Fruit fly (Drosophila melanogaster) whole organism, embryonic: ENCODE data around the gene Sirup.

Experiments
- Abd-B ChIP-seq: fragments of 200-800 bp; sonication (Bioruptor generic); optimal IDR thresholded peaks from 2 replicates; lab custom pipeline; 2018; ENCODE audit warnings: missing biosample characterization, mild to moderate bottlenecking, missing genetic modification characterization, moderate library complexity
- Awh ChIP-seq: fragments of 200-800 bp; sonication (Bioruptor generic); IDR thresholded peaks from 2 replicates; pipeline ENCODE4, ENCODE4 v1.3.6; 2022; ENCODE audit warnings: missing biosample characterization, missing genetic modification characterization
- CG12236 ChIP-seq: fragments of 200-800 bp; sonication (Bioruptor generic); optimal IDR thresholded peaks from 2 replicates; lab custom pipeline; 2016; ENCODE audit warnings: missing biosample characterization, missing genetic modification characterization
- CG14860 ChIP-seq: fragments of 200-800 bp; sonication (Bioruptor generic); IDR thresholded peaks from 3 replicates; pipeline ENCODE4 v1.3.6; 2022; ENCODE audit warnings: missing biosample characterization, missing genetic modification characterization; ENCODE audit not compliant: partially characterized antibody
- CG16779 ChIP-seq: fragments of 200-800 bp; sonication (Bioruptor generic); IDR thresholded peaks from 2 replicates; pipeline ENCODE4 v1.3.6; 2022; ENCODE audit warnings: missing biosample characterization, missing genetic modification characterization
- CG16863 ChIP-seq: fragments of 200-800 bp; sonication (Bioruptor generic); optimal IDR thresholded peaks from 3 replicates; lab custom pipeline; 2016; ENCODE audit warnings: missing biosample characterization, missing genetic modification characterization
- CG17328 ChIP-seq: fragments of 200-800 bp; sonication (Bioruptor generic); IDR thresholded peaks from 2 replicates; pipeline ENCODE4 v1.3.6; 2022; ENCODE audit warnings: missing biosample characterization, missing genetic modification characterization
- CG17612 ChIP-seq: fragments of 200-800 bp; sonication (Bioruptor generic); IDR thresholded peaks from 2 replicates; pipeline ENCODE4 v1.3.6; 2022; ENCODE audit warnings: missing biosample characterization, missing genetic modification characterization
- CG32532 ChIP-seq: fragments of 200-800 bp; sonication (Bioruptor generic); IDR thresholded peaks from 2 replicates; pipeline ENCODE4 v1.3.6; 2022; ENCODE audit warnings: missing biosample characterization, missing genetic modification characterization
- CG3281 ChIP-seq: fragments of 200-800 bp; sonication (Bioruptor generic); optimal IDR thresholded peaks from 3 replicates; lab custom pipeline; 2017; ENCODE audit warnings: missing biosample characterization, mild to moderate bottlenecking, missing genetic modification characterization
- CG3726 ChIP-seq: fragments of 200-800 bp; sonication (Bioruptor generic); IDR thresholded peaks from 3 replicates; pipeline ENCODE4, ENCODE4 v1.3.6; 2022; ENCODE audit warnings: missing biosample characterization, missing genetic modification characterization
- CG3995 ChIP-seq: fragments of 200-800 bp; sonication (Bioruptor generic); optimal IDR thresholded peaks from 3 replicates; lab custom pipeline; 2016; ENCODE audit warnings: missing biosample characterization, missing genetic modification characterization
- CG6813 ChIP-seq: fragments of 200-800 bp; sonication (Bioruptor generic); optimal IDR thresholded peaks from 2 replicates; lab custom pipeline; 2017; ENCODE audit warnings: missing biosample characterization, missing genetic modification characterization, mild to moderate bottlenecking, moderate library complexity, missing genetic modification reagents
- CG7271 ChIP-seq: fragments of 200-800 bp; sonication (Bioruptor generic); optimal IDR thresholded peaks from 2 replicates; lab custom pipeline; 2018; ENCODE audit warnings: missing biosample characterization, mild to moderate bottlenecking, missing genetic modification characterization, moderate library complexity
- CG8388 ChIP-seq: fragments of 200-800 bp; sonication (Bioruptor generic); optimal IDR thresholded peaks from 2 replicates; lab custom pipeline; 2019; ENCODE audit warnings: missing biosample characterization, mild to moderate bottlenecking, missing genetic modification characterization, moderate library complexity
- CG8765 ChIP-seq: fragments of 200-800 bp; sonication (Bioruptor generic); IDR thresholded peaks from 2 replicates; pipeline ENCODE4 v1.3.6; 2022; ENCODE audit warnings: missing biosample characterization, missing genetic modification characterization
- CG9797 ChIP-seq: fragments of 200-800 bp; sonication (Bioruptor generic); optimal IDR thresholded peaks from 3 replicates; lab custom pipeline; 2018; ENCODE audit warnings: missing biosample characterization, mild to moderate bottlenecking, missing genetic modification characterization
- CHES-1-like ChIP-seq: fragments of 200-800 bp; sonication (Bioruptor generic); optimal IDR thresholded peaks from 2 replicates; lab custom pipeline; 2016; ENCODE audit warnings: missing biosample characterization, missing genetic modification characterization
- Deaf1 ChIP-seq: fragments of 200-800 bp; optimal IDR thresholded peaks from 3 replicates; lab custom pipeline; 2019; ENCODE audit warnings: missing biosample characterization, mild to moderate bottlenecking, missing genetic modification characterization, moderate library complexity
- Dll ChIP-seq: fragments of 200-800 bp; sonication (Bioruptor generic); IDR thresholded peaks from 4 replicates; pipeline ENCODE4 v1.3.6; 2022; ENCODE audit warnings: missing biosample characterization, missing genetic modification characterization; ENCODE audit not compliant: partially characterized antibody
- Dp ChIP-seq: fragments of 200-800 bp; sonication (Bioruptor generic); optimal IDR thresholded peaks from 2 replicates; lab custom pipeline; 2018; ENCODE audit warnings: missing biosample characterization, mild to moderate bottlenecking, missing genetic modification characterization, moderate library complexity
- ERR ChIP-seq: fragments of 200-800 bp; sonication (Bioruptor generic); optimal IDR thresholded peaks from 2 replicates; lab custom pipeline; 2016; ENCODE audit warnings: missing biosample characterization, missing genetic modification characterization
- Ets97D ChIP-seq: fragments of 200-800 bp; sonication (Bioruptor generic); optimal IDR thresholded peaks from 3 replicates; lab custom pipeline; 2016; ENCODE audit warnings: missing biosample characterization, missing genetic modification characterization
- HLHmδ ChIP-seq: fragments of 200-800 bp; sonication (Bioruptor generic); optimal IDR thresholded peaks from 2 replicates; lab custom pipeline; 2018; ENCODE audit warnings: missing biosample characterization, mild to moderate bottlenecking, missing genetic modification characterization, moderate library complexity
- Hand ChIP-seq: fragments of 200-800 bp; sonication (Bioruptor generic); optimal IDR thresholded peaks from 2 replicates; lab custom pipeline; 2017; ENCODE audit warnings: mild to moderate bottlenecking, missing biosample characterization, missing genetic modification reagents, missing genetic modification characterization
- Neu2 ChIP-seq: fragments of 200-800 bp; sonication (Bioruptor generic); optimal IDR thresholded peaks from 3 replicates; lab custom pipeline; 2016; ENCODE audit warnings: missing biosample characterization, missing genetic modification characterization, borderline replicate concordance
- NfI ChIP-seq: fragments of 200-800 bp; sonication (Bioruptor generic); optimal IDR thresholded peaks from 3 replicates; lab custom pipeline; 2018; ENCODE audit warnings: missing biosample characterization, mild to moderate bottlenecking, missing genetic modification characterization, moderate library complexity
- Ravus ChIP-seq: fragments of 200-800 bp; sonication (Bioruptor generic); IDR thresholded peaks from 2 replicates; pipeline ENCODE4 v1.3.6; 2022; ENCODE audit warnings: missing biosample characterization, missing genetic modification characterization
- Scr ChIP-seq: fragments of 200-800 bp; sonication (Bioruptor generic); IDR thresholded peaks from 2 replicates; pipeline ENCODE4 v1.3.6; 2022; ENCODE audit warnings: missing biosample characterization, missing genetic modification characterization; ENCODE audit not compliant: partially characterized antibody
- Taf1 ChIP-seq: fragments of 200-800 bp; sonication (Bioruptor generic); IDR thresholded peaks from 2 replicates; pipeline ENCODE4 v1.3.6; 2022; ENCODE audit warnings: missing biosample characterization, missing genetic modification characterization
- Tbp ChIP-seq: fragments of >200 bp; optimal IDR thresholded peaks from 2 replicates; lab custom pipeline; 2018; ENCODE audit warnings: missing biosample characterization, missing genetic modification characterization
- Vsx1 ChIP-seq: fragments of 200-800 bp; sonication (Bioruptor generic); optimal IDR thresholded peaks from 2 replicates; lab custom pipeline; 2017; ENCODE audit warnings: missing biosample characterization, mild to moderate bottlenecking, missing genetic modification characterization, missing genetic modification reagents
- ase ChIP-seq: fragments of 200-800 bp; sonication (Bioruptor generic); IDR thresholded peaks from 3 replicates; pipeline ENCODE4 v1.3.6; 2022; ENCODE audit warnings: missing biosample characterization, missing genetic modification characterization
- az2 ChIP-seq: fragments of 200-800 bp; sonication (Bioruptor generic); optimal IDR thresholded peaks from 3 replicates; lab custom pipeline; 2016; ENCODE audit warnings: missing biosample characterization, missing genetic modification characterization
- croc ChIP-seq: fragments of 200-800 bp; sonication (Bioruptor generic); conservative IDR thresholded peaks from 3 replicates; pipeline ENCODE4 v1.3.6; 2022; ENCODE audit warnings: missing biosample characterization, missing genetic modification characterization
- dpn ChIP-seq, 2 experiments: fragments of 200-800 bp; sonication (Bioruptor generic); optimal IDR thresholded peaks; 3 replicates each; lab custom pipeline; 2016; ENCODE audit warnings: missing biosample characterization in 2 of 2, missing genetic modification characterization in 2 of 2
- eyg ChIP-seq: fragments of 200-800 bp; sonication (Bioruptor generic); optimal IDR thresholded peaks from 3 replicates; lab custom pipeline; 2016; ENCODE audit warnings: missing biosample characterization, missing genetic modification characterization
- gt ChIP-seq: fragments of 200-800 bp; sonication (Bioruptor generic); IDR thresholded peaks from 2 replicates; pipeline ENCODE4 v1.3.6; 2022; ENCODE audit warnings: missing biosample characterization, missing genetic modification characterization
- hbn ChIP-seq: fragments of 200-800 bp; sonication (Bioruptor generic); IDR thresholded peaks from 2 replicates; pipeline ENCODE4 v1.3.6; 2022; ENCODE audit warnings: missing biosample characterization, missing genetic modification characterization; ENCODE audit not compliant: partially characterized antibody
- insv ChIP-seq, 2 experiments: fragments of 200-800 bp; sonication (Bioruptor generic); optimal IDR thresholded peaks; 3 replicates each; lab custom pipeline; 2016 to 2018; ENCODE audit warnings: missing biosample characterization in 2 of 2, missing genetic modification characterization in 2 of 2
- jigr1 ChIP-seq: fragments of 200-800 bp; sonication (Bioruptor generic); IDR thresholded peaks from 3 replicates; pipeline ENCODE4 v1.3.6; 2022; ENCODE audit warnings: missing biosample characterization, missing genetic modification characterization
- kay ChIP-seq: fragments of 200-800 bp; sonication (Bioruptor generic); optimal IDR thresholded peaks from 2 replicates; lab custom pipeline; 2016; ENCODE audit warnings: missing biosample characterization, missing genetic modification characterization
- oc ChIP-seq: fragments of 200-800 bp; sonication (Bioruptor generic); optimal IDR thresholded peaks from 2 replicates; lab custom pipeline; 2018; ENCODE audit warnings: missing biosample characterization, mild to moderate bottlenecking, missing genetic modification characterization, moderate library complexity
- scrt ChIP-seq: fragments of 200-800 bp; sonication (Bioruptor generic); optimal IDR thresholded peaks from 2 replicates; lab custom pipeline; 2018; ENCODE audit warnings: missing biosample characterization, mild to moderate bottlenecking, missing genetic modification characterization, moderate library complexity
- seq ChIP-seq: fragments of 200-800 bp; sonication (Bioruptor generic); IDR thresholded peaks from 2 replicates; pipeline ENCODE4 v1.3.6; 2022; ENCODE audit warnings: missing biosample characterization, missing genetic modification characterization
- sim ChIP-seq: fragments of 200-800 bp; sonication (Bioruptor generic); IDR thresholded peaks from 2 replicates; pipeline ENCODE4 v1.3.6; 2022; ENCODE audit warnings: missing biosample characterization, missing genetic modification characterization
- sna ChIP-seq: fragments of 200-800 bp; sonication (Bioruptor generic); IDR thresholded peaks from 2 replicates; pipeline ENCODE4 v1.3.6; 2022; ENCODE audit warnings: missing biosample characterization, missing genetic modification characterization; ENCODE audit not compliant: partially characterized antibody
- trh ChIP-seq: fragments of 200-800 bp; sonication (Bioruptor generic); optimal IDR thresholded peaks from 2 replicates; lab custom pipeline; 2016; ENCODE audit warnings: missing biosample characterization, missing genetic modification characterization
- tx ChIP-seq: fragments of 200-800 bp; sonication (Bioruptor generic); optimal IDR thresholded peaks from 2 replicates; lab custom pipeline; 2016; ENCODE audit warnings: missing biosample characterization, missing genetic modification characterization
- wek ChIP-seq: fragments of 200-800 bp; sonication (Bioruptor generic); optimal IDR thresholded peaks from 3 replicates; lab custom pipeline; 2018; ENCODE audit warnings: missing biosample characterization, mild to moderate bottlenecking, missing genetic modification characterization, moderate library complexity
- zf30C ChIP-seq: fragments of 200-800 bp; sonication (Bioruptor generic); optimal IDR thresholded peaks from 3 replicates; lab custom pipeline; 2018; ENCODE audit warnings: missing biosample characterization, mild to moderate bottlenecking, missing genetic modification characterization

Sirup gene

dm6 chr2L:7964611-7965010 is 34.1 kb upstream of the Sirup start (continued):
- TF ChIP-seq CHES-1-like (GFP tag; lab: Kevin White, UChicago) (peak; percentile 42), ase (GFP tag; lab: Robert Waterston, UW) (peak; percentile 83), zf30C (GFP tag; lab: Kevin White, UChicago) (no peak), jigr1 (GFP tag; lab: Robert Waterston, UW) (peak; percentile 60; the same call in 2 of the 3 replicates), scrt (GFP tag; lab: Kevin White, UChicago) (peak; percentile 19), Scr (GFP tag; lab: Robert Waterston, UW) (no peak), NfI (GFP tag; lab: Kevin White, UChicago) (peak; percentile 58), az2 (peak; percentile 77), Taf1 (peak; percentile 29; the same call in 1 of the 2 replicates), CG3995 (GFP tag; lab: Kevin White, UChicago) (no peak), Hand (GFP tag; lab: Kevin White, UChicago) (no peak), Tbp (no peak), hbn (GFP tag; lab: Robert Waterston, UW) (no peak), CG3281 (GFP tag; lab: Kevin White, UChicago) (peak; percentile 53), sim (GFP tag; lab: Robert Waterston, UW) (peak; percentile 57; the same call in 1 of the 2 replicates), CG16779 (GFP tag; lab: Robert Waterston, UW) (no peak), CG8765 (GFP tag; lab: Robert Waterston, UW) (no peak; the same call in 1 of the 2 replicates), CG9797 (no peak), sna (GFP tag; lab: Robert Waterston, UW) (no peak), HLHmδ (GFP tag; lab: Kevin White, UChicago) (no peak), CG3726 (GFP tag; lab: Robert Waterston, UW) (peak; percentile 67; the same call in 2 of the 3 replicates), CG32532 (GFP tag; lab: Robert Waterston, UW) (peak; percentile 67; the same call in 1 of the 2 replicates), Vsx1 (peak; percentile 20), kay (GFP tag; lab: Kevin White, UChicago) (peak; percentile 22), eyg (peak; percentile 0), Awh (GFP tag; lab: Robert Waterston, UW) (peak; percentile 80), Deaf1 (no peak), CG12236 (peak; percentile 62), gt (GFP tag; lab: Robert Waterston, UW) (no peak), Neu2 (no peak), ERR (GFP tag; lab: Kevin White, UChicago) (no peak), oc (peak; percentile 64), CG6813 (GFP tag; lab: Kevin White, UChicago) (peak; percentile 31), seq (GFP tag; lab: Robert Waterston, UW) (peak; percentile 81), Ravus (GFP tag; lab: Robert Waterston, UW) (peak; percentile 53), dpn (GFP tag; optimal IDR thresholded peaks at IDR 0.05; lab: Kevin White, UChicago) (peak; percentile 71 to 76), tx (GFP tag; lab: Kevin White, UChicago) (peak; percentile 39), wek (GFP tag; lab: Kevin White, UChicago) (peak; percentile 10), insv (GFP tag; optimal IDR thresholded peaks at IDR 0.05; lab: Kevin White, UChicago) (no peak), Dll (GFP tag; lab: Robert Waterston, UW) (no peak), croc (GFP tag; lab: Robert Waterston, UW) (peak; percentile 65), trh (GFP tag; lab: Kevin White, UChicago) (peak; percentile 47), CG16863 (GFP tag; lab: Kevin White, UChicago) (peak; percentile 69), CG7271 (tag; lab: Kevin White, UChicago) (no peak), Dp (GFP tag; lab: Kevin White, UChicago) (no peak), CG17328 (GFP tag; lab: Robert Waterston, UW) (peak; percentile 82), Abd-B (GFP tag; lab: Kevin White, UChicago) (peak; percentile 45), Ets97D (no peak), CG14860 (GFP tag; lab: Robert Waterston, UW) (no peak), CG8388 (GFP tag; lab: Kevin White, UChicago) (peak; percentile 80), CG17612 (GFP tag; lab: Robert Waterston, UW) (peak; percentile 48)
